Worm (Caenorhabditis elegans) whole organism, L1 larva: ENCODE results near the gene clec-124.

Experiments used
- ama-1 ChIP-seq: fragments of 150-350 bp; optimal IDR thresholded peaks from 2 replicates; lab custom pipeline; 2014
- fkh-8 ChIP-seq: sonication (generic microtip); optimal IDR thresholded peaks from 2 replicates; lab custom pipeline; 2016; ENCODE audit warnings: mild to moderate bottlenecking, missing genetic modification characterization, missing compliant biosample characterization
- lin-13 ChIP-seq: fragments of 150-350 bp; optimal IDR thresholded peaks from 2 replicates; lab custom pipeline; 2014; ENCODE audit warnings: missing biosample characterization, missing genetic modification reagents, missing genetic modification characterization
- mep-1 ChIP-seq: fragments of 150-350 bp; optimal IDR thresholded peaks from 2 replicates; lab custom pipeline; 2014; ENCODE audit warnings: missing biosample characterization, missing genetic modification characterization
- nhr-90 ChIP-seq: sonication (generic microtip); optimal IDR thresholded peaks from 2 replicates; lab custom pipeline; 2016; ENCODE audit warnings: mild to moderate bottlenecking, missing genetic modification characterization, missing compliant biosample characterization; ENCODE audit not compliant: poor library complexity
- snpc-4 ChIP-seq: fragments of 150-350 bp; optimal IDR thresholded peaks from 2 replicates; lab custom pipeline; 2014; ENCODE audit warnings: missing biosample characterization, missing genetic modification characterization
- unc-130 ChIP-seq: fragments of 150-350 bp; optimal IDR thresholded peaks from 2 replicates; lab custom pipeline; 2017; ENCODE audit warnings: missing biosample characterization, missing genetic modification characterization, inconsistent platforms

ce11 chrII:3241842-3242241, 7.7 kb upstream of the clec-124 start:
- TF ChIP-seq snpc-4 (tag; lab: Kevin White, UChicago), result no peak
- TF ChIP-seq ama-1 (lab: Kevin White, UChicago), result no peak
- TF ChIP-seq lin-13 (GFP tag; lab: Kevin White, UChicago), result no peak
- no peak for TF ChIP-seq nhr-90
- TF ChIP-seq fkh-8 (tag; lab: Kevin White, UChicago), result no peak
- no peak for TF ChIP-seq unc-130
- TF ChIP-seq mep-1 (tag; lab: Kevin White, UChicago), result no peak
